Worm (Caenorhabditis elegans): ENCODE measurements around the gene dos-2.

ce11 chrII:3956744-3957143 is 19.3 kb upstream of the dos-2 start:
- TF ChIP-seq lsy-2 (tag; optimal IDR thresholded peaks at IDR 0.05) (peak in 1 of 2 experiments; percentile 63), nhr-11 (tag; optimal IDR thresholded peaks at IDR 0.05) (no peak), zag-1 (tag; optimal IDR thresholded peaks at IDR 0.05) (no peak), snpc-4 (tag; optimal IDR thresholded peaks at IDR 0.05) (no peak)
